Worm (Caenorhabditis elegans) whole organism, young adult: Measurements from ENCODE around the gene prmt-4.

Source experiments
- B0019.2 ChIP-seq: fragments of 200-800 bp; sonication (Bioruptor generic); conservative IDR thresholded peaks from 2 replicates; pipeline ENCODE4 v1.3.6; 2022; ENCODE audit warnings: missing genetic modification reagents, missing genetic modification characterization, missing compliant biosample characterization
- C17E4.6 ChIP-seq: fragments of 200-800 bp; sonication (Bioruptor generic); IDR thresholded peaks from 2 replicates; pipeline ENCODE4 v1.3.6; 2022; ENCODE audit warnings: missing genetic modification reagents, missing genetic modification characterization, missing compliant biosample characterization
- D2030.7 ChIP-seq: fragments of 200-800 bp; sonication (Bioruptor generic); IDR thresholded peaks from 2 replicates; pipeline ENCODE4 v1.3.6; 2022; ENCODE audit warnings: missing genetic modification reagents, missing genetic modification characterization, missing compliant biosample characterization
- F10E7.11 ChIP-seq: sonication (generic microtip); optimal IDR thresholded peaks from 2 replicates; lab custom pipeline; 2017; ENCODE audit warnings: mild to moderate bottlenecking, missing genetic modification characterization, moderate library complexity, missing compliant biosample characterization
- F22D6.2 ChIP-seq: sonication (generic microtip); optimal IDR thresholded peaks from 2 replicates; lab custom pipeline; 2016; ENCODE audit warnings: mild to moderate bottlenecking, missing genetic modification characterization, missing compliant biosample characterization
- F23B12.7 ChIP-seq: sonication (generic microtip); optimal IDR thresholded peaks from 2 replicates; lab custom pipeline; 2017; ENCODE audit warnings: missing genetic modification characterization, mild to moderate bottlenecking, missing compliant biosample characterization, antibody characterized with exemption, moderate library complexity; ENCODE audit not compliant: insufficient read depth
- F55B11.4 ChIP-seq: sonication (generic microtip); optimal IDR thresholded peaks from 2 replicates; lab custom pipeline; 2016; ENCODE audit warnings: missing compliant biosample characterization, missing genetic modification characterization, borderline replicate concordance; ENCODE audit not compliant: insufficient read depth
- akir-1 ChIP-seq: fragments of 200-800 bp; sonication (Bioruptor generic); optimal IDR thresholded peaks from 2 replicates; lab custom pipeline; 2018; ENCODE audit warnings: mild to moderate bottlenecking, missing genetic modification characterization, moderate library complexity, missing compliant biosample characterization
- aptf-2 ChIP-seq: fragments of 200-800 bp; sonication (Bioruptor generic); conservative IDR thresholded peaks from 2 replicates; pipeline ENCODE4 v1.3.6; 2022; ENCODE audit warnings: missing genetic modification reagents, missing genetic modification characterization, missing compliant biosample characterization
- die-1 ChIP-seq: sonication (generic microtip); optimal IDR thresholded peaks from 2 replicates; lab custom pipeline; 2016; ENCODE audit warnings: missing genotype, mild to moderate bottlenecking, missing genetic modification characterization, missing compliant biosample characterization
- efl-1 ChIP-seq: fragments of 150-350 bp; optimal IDR thresholded peaks from 2 replicates; lab custom pipeline; 2014; ENCODE audit warnings: missing biosample characterization, missing genetic modification reagents, missing genetic modification characterization
- egrh-3 ChIP-seq: fragments of 200-800 bp; sonication (Bioruptor generic); IDR thresholded peaks from 2 replicates; pipeline ENCODE4 v1.3.6; 2022; ENCODE audit warnings: missing genetic modification reagents, missing genetic modification characterization, missing compliant biosample characterization
- hmg-20 ChIP-seq: fragments of 200-800 bp; sonication (Bioruptor generic); IDR thresholded peaks from 2 replicates; pipeline ENCODE4 v1.3.6; 2022; ENCODE audit warnings: missing genetic modification reagents, missing genetic modification characterization, missing compliant biosample characterization
- hsf-1 ChIP-seq: fragments of 200-800 bp; sonication (Bioruptor generic); IDR thresholded peaks from 2 replicates; pipeline ENCODE4 v1.3.6; 2022; ENCODE audit warnings: missing genetic modification reagents, missing genetic modification characterization, missing compliant biosample characterization
- lsl-1 ChIP-seq: fragments of 200-800 bp; sonication (Bioruptor generic); optimal IDR thresholded peaks from 2 replicates; lab custom pipeline; 2018; ENCODE audit warnings: mild to moderate bottlenecking, missing genetic modification characterization, moderate library complexity, missing compliant biosample characterization
- madf-3 ChIP-seq: fragments of 200-800 bp; sonication (Bioruptor generic); IDR thresholded peaks from 2 replicates; pipeline ENCODE4 v1.3.6; 2022; ENCODE audit warnings: missing genetic modification reagents, missing genetic modification characterization, missing compliant biosample characterization
- madf-6 ChIP-seq: fragments of 200-800 bp; sonication (Bioruptor generic); IDR thresholded peaks from 2 replicates; pipeline ENCODE4 v1.3.6; 2022; ENCODE audit warnings: missing genetic modification reagents, missing genetic modification characterization, missing compliant biosample characterization
- madf-8 ChIP-seq: fragments of 200-800 bp; sonication (Bioruptor generic); conservative IDR thresholded peaks from 2 replicates; pipeline ENCODE4 v1.3.6; 2022; ENCODE audit warnings: missing genetic modification reagents, missing genetic modification characterization, missing compliant biosample characterization
- mcd-1 ChIP-seq: fragments of 200-800 bp; sonication (Bioruptor generic); IDR thresholded peaks from 2 replicates; pipeline ENCODE4 v1.3.6; 2022; ENCODE audit warnings: missing genetic modification reagents, missing genetic modification characterization, missing compliant biosample characterization
- nfya-2 ChIP-seq: fragments of 200-800 bp; sonication (Bioruptor generic); IDR thresholded peaks from 2 replicates; pipeline ENCODE4 v1.3.6; 2022; ENCODE audit warnings: missing genetic modification reagents, missing genetic modification characterization, missing compliant biosample characterization
- nhr-179 ChIP-seq: sonication (generic microtip); optimal IDR thresholded peaks from 2 replicates; lab custom pipeline; 2016; ENCODE audit warnings: mild to moderate bottlenecking, missing genetic modification characterization, missing compliant biosample characterization
- nhr-80 ChIP-seq: sonication (generic microtip); optimal IDR thresholded peaks from 2 replicates; lab custom pipeline; 2016; ENCODE audit warnings: missing genetic modification characterization, missing compliant biosample characterization
- pbrm-1 ChIP-seq: fragments of 200-800 bp; sonication (Bioruptor generic); IDR thresholded peaks from 2 replicates; pipeline ENCODE4 v1.3.6; 2022; ENCODE audit warnings: missing genetic modification reagents, missing genetic modification characterization, missing compliant biosample characterization
- rcor-1 ChIP-seq: fragments of 200-800 bp; sonication (Bioruptor generic); IDR thresholded peaks from 2 replicates; pipeline ENCODE4 v1.3.6; 2022; ENCODE audit warnings: missing genetic modification reagents, missing genetic modification characterization, missing compliant biosample characterization
- rec-8 ChIP-seq, 2 experiments: sonication (generic microtip); optimal IDR thresholded peaks; 2 replicates each; lab custom pipeline; 2016; ENCODE audit warnings: mild to moderate bottlenecking in 2 of 2, missing genetic modification characterization in 2 of 2, missing genetic modification reagents in 2 of 2, missing genotype in 2 of 2, missing biosample characterization in 1 of 2, missing compliant biosample characterization in 1 of 2, moderate library complexity in 1 of 2
- sdz-38 ChIP-seq: sonication (generic microtip); optimal IDR thresholded peaks from 2 replicates; lab custom pipeline; 2016; ENCODE audit warnings: missing genotype, missing genetic modification characterization, missing compliant biosample characterization
- snpc-1.1 ChIP-seq: sonication (generic microtip); optimal IDR thresholded peaks from 2 replicates; lab custom pipeline; 2017; ENCODE audit warnings: missing genetic modification characterization, mild to moderate bottlenecking, missing compliant biosample characterization, antibody characterized with exemption, moderate library complexity, missing genotype, missing genetic modification reagents; ENCODE audit not compliant: insufficient read depth
- snpc-1.3 ChIP-seq: sonication (generic microtip); optimal IDR thresholded peaks from 2 replicates; lab custom pipeline; 2017; ENCODE audit warnings: missing genetic modification characterization, mild to moderate bottlenecking, missing compliant biosample characterization, antibody characterized with exemption, moderate library complexity, missing genotype, missing genetic modification reagents; ENCODE audit not compliant: insufficient read depth
- snpc-3.4 ChIP-seq: sonication (generic microtip); optimal IDR thresholded peaks from 2 replicates; lab custom pipeline; 2017; ENCODE audit warnings: missing genetic modification characterization, mild to moderate bottlenecking, missing compliant biosample characterization, antibody characterized with exemption, moderate library complexity, missing genotype, missing genetic modification reagents
- unc-62 ChIP-seq: fragments of 150-350 bp; optimal IDR thresholded peaks from 2 replicates; lab custom pipeline; 2014; ENCODE audit warnings: missing biosample characterization, missing genetic modification reagents, missing genetic modification characterization
- xnd-1 ChIP-seq: sonication (generic microtip); optimal IDR thresholded peaks from 2 replicates; lab custom pipeline; 2016; ENCODE audit warnings: missing genotype, missing genetic modification reagents, missing genetic modification characterization, missing compliant biosample characterization
- zfh-2 ChIP-seq: fragments of 200-800 bp; sonication (Bioruptor generic); conservative IDR thresholded peaks from 2 replicates; pipeline ENCODE4 v1.3.6; 2022; ENCODE audit warnings: missing genetic modification reagents, missing genetic modification characterization, missing compliant biosample characterization
- zim-3 ChIP-seq: sonication (generic microtip); optimal IDR thresholded peaks from 2 replicates; lab custom pipeline; 2017; ENCODE audit warnings: mild to moderate bottlenecking, missing genetic modification characterization, moderate library complexity, missing compliant biosample characterization

prmt-4 gene

ce11 chrIV:584039-584438, 19.4 kb downstream of the prmt-4 start:
- TF ChIP-seq akir-1 (GFP tag; lab: Kevin White, UChicago) (no peak), snpc-1.1 (tag; lab: Kevin White, UChicago) (no peak), snpc-3.4 (tag; lab: Kevin White, UChicago) (no peak), snpc-1.3 (no peak), F55B11.4 (tag; lab: Kevin White, UChicago) (no peak), hmg-20 (GFP tag; lab: Robert Waterston, UW) (no peak), egrh-3 (GFP tag; lab: Robert Waterston, UW) (no peak), nfya-2 (GFP tag; lab: Robert Waterston, UW) (no peak), B0019.2 (GFP tag; lab: Robert Waterston, UW) (no peak), rec-8 (tag; optimal IDR thresholded peaks at IDR 0.05; lab: Kevin White, UChicago) (no peak), madf-3 (GFP tag; lab: Robert Waterston, UW) (no peak), F22D6.2 (tag; lab: Kevin White, UChicago) (no peak), rcor-1 (GFP tag; lab: Robert Waterston, UW) (no peak)

ce11 chrIV:582130-582529, 21.3 kb downstream of the prmt-4 start, which contains the start of gene F56A11.6:
F56A11.6 (minus strand) TSS chrIV:582230.
- no peak for TF ChIP-seq pbrm-1 (GFP tag; lab: Robert Waterston, UW)
- no peak for TF ChIP-seq nhr-179 (tag; lab: Kevin White, UChicago)

- TF ChIP-seq egrh-3 (GFP tag; lab: Robert Waterston, UW) = peak; percentile 7; the same call in 1 of the 2 replicates
- no peak for TF ChIP-seq lsl-1 (GFP tag; lab: Kevin White, UChicago)
- TF ChIP-seq zfh-2 (GFP tag; lab: Robert Waterston, UW) = peak; percentile 75
- TF ChIP-seq sdz-38 (tag; lab: Kevin White, UChicago) = no peak
- TF ChIP-seq xnd-1 = no peak
- TF ChIP-seq unc-62 (GFP tag; lab: Kevin White, UChicago) = no peak
Observed at ce11 chrIV:580512-580911, 22.9 kb downstream of the prmt-4 start.

- TF ChIP-seq aptf-2 (GFP tag; lab: Robert Waterston, UW) (no peak), mcd-1 (0 out of 2 replicates have a peak, but pooled peaks have one; percentile 19), nhr-80 (tag; lab: Kevin White, UChicago) (peak; percentile 10)
Observed at ce11 chrIV:572487-572886, 31.0 kb downstream of the prmt-4 start, which contains the start of gene gex-2. gex-2 (plus strand) TSS chrIV:572769.

- TF ChIP-seq efl-1 (GFP tag; lab: Kevin White, UChicago) (peak; percentile 65), madf-6 (GFP tag; lab: Robert Waterston, UW) (peak; percentile 78), die-1 (tag; lab: Kevin White, UChicago) (no peak), madf-8 (GFP tag; lab: Robert Waterston, UW) (peak; percentile 59)
- TF ChIP-seq, all 124 proteins: peak for 3
Observed at ce11 chrIV:570799-571300, 32.6 kb downstream of the prmt-4 start, which contains the start of gene F56A11.5. F56A11.5 (minus strand) TSS chrIV:570849.

ce11 chrIV:564000-564399, 39.4 kb downstream of the prmt-4 start:
- TF ChIP-seq F10E7.11 (tag; lab: Kevin White, UChicago) = no peak
- no peak for TF ChIP-seq hsf-1 (GFP tag; lab: Robert Waterston, UW)
- no peak for TF ChIP-seq nfya-2 (GFP tag; lab: Robert Waterston, UW)
- TF ChIP-seq snpc-3.4 (tag; lab: Kevin White, UChicago) = no peak
- no peak for TF ChIP-seq unc-62 (GFP tag; lab: Kevin White, UChicago)
- TF ChIP-seq F23B12.7 = no peak
- no peak for TF ChIP-seq C17E4.6 (GFP tag; lab: Robert Waterston, UW)
- no peak for TF ChIP-seq zim-3
- TF ChIP-seq D2030.7 (GFP tag; lab: Robert Waterston, UW) = no peak
